Fruit fly (Drosophila melanogaster): Measurements from ENCODE around the gene CG15386.

dm6 chr2L:2175090-2175830 lies 41.8 kb downstream of the CG15386 start:
- 0 out of 2 replicates have a peak, but pooled peaks have one; percentile 49 for TF ChIP-seq rn (GFP tag; IDR thresholded peaks at IDR 0.05)
- TF ChIP-seq Ets98B (GFP tag; IDR thresholded peaks at IDR 0.05): no peak; the same call in 1 of the 2 replicates
- peak; percentile 58 for TF ChIP-seq Pif1B (GFP tag; optimal IDR thresholded peaks at IDR 0.05)
- TF ChIP-seq fd96Ca (GFP tag; IDR thresholded peaks at IDR 0.05): 0 out of 3 replicates have a peak, but pooled peaks have one; percentile 26
- no peak for TF ChIP-seq gl (tag; optimal IDR thresholded peaks at IDR 0.05)
- TF ChIP-seq EcR (GFP tag; optimal IDR thresholded peaks at IDR 0.05): peak; percentile 94
- peak; percentile 15 for TF ChIP-seq CG8159 (tag; optimal IDR thresholded peaks at IDR 0.05)
- peak; percentile 46 for TF ChIP-seq CG12605 (GFP tag; IDR thresholded peaks at IDR 0.05)
- no peak for TF ChIP-seq CG10348 (GFP tag; IDR thresholded peaks at IDR 0.05)
- TF ChIP-seq CG17806 (tag; optimal IDR thresholded peaks at IDR 0.05): peak; percentile 32
- peak; percentile 46 for TF ChIP-seq CG9948 (tag; optimal IDR thresholded peaks at IDR 0.05)
